Fruit fly (Drosophila melanogaster): ENCODE data around the gene CG11498.

The CG11498 gene

DNA sequence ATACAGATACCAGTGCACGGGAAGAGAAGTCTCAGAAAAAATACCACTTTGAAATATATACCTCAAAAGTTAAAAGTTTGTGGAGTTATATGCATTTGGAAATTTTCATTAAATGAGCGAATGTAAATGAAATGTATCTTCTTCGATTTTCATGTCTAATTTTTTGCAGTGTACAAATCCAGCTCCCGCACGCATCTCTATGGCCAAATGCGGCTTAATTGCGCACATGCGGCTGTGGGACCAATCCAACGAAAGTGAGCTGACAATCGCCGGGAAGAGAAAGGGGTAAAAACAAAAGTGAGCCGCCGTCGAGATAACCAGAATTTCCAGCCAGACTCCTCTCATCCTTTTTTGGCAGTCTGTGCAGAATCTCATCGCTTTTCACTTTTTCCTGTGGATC, 3.9 kb upstream of the CG11498 start (continued):
- TF ChIP-seq al (GFP tag; IDR thresholded peaks at IDR 0.05) = no peak
- TF ChIP-seq Dref (GFP tag; IDR thresholded peaks at IDR 0.05) = no peak
- no peak for TF ChIP-seq CG4854 (GFP tag; optimal IDR thresholded peaks at IDR 0.05)
- peak; percentile 48; the same call in 1 of the 2 replicates for TF ChIP-seq ara (GFP tag; IDR thresholded peaks at IDR 0.05)
- TF ChIP-seq wek (GFP tag; optimal IDR thresholded peaks at IDR 0.05) = no peak
- TF ChIP-seq Mes4 (GFP tag; optimal IDR thresholded peaks at IDR 0.05) = no peak
- no peak for TF ChIP-seq Hmr (GFP tag; optimal IDR thresholded peaks at IDR 0.05)
- TF ChIP-seq zen (tag; optimal IDR thresholded peaks at IDR 0.05) = no peak
- TF ChIP-seq Max (GFP tag; optimal IDR thresholded peaks at IDR 0.05) = no peak
- TF ChIP-seq Sry-β (GFP tag; optimal IDR thresholded peaks at IDR 0.05) = no peak
- TF ChIP-seq ato (GFP tag; IDR thresholded peaks at IDR 0.05; ENCODE audit: partially characterized antibody) = no peak
- TF ChIP-seq Awh (GFP tag; IDR thresholded peaks at IDR 0.05) = peak; percentile 34; the same call in 1 of the 2 replicates
- TF ChIP-seq slp2 (GFP tag; optimal IDR thresholded peaks at IDR 0.05) = peak; percentile 17
- peak; percentile 4 for TF ChIP-seq CG13424 (tag; optimal IDR thresholded peaks at IDR 0.05)
- TF ChIP-seq CG1832 (GFP tag; optimal IDR thresholded peaks at IDR 0.05) = no peak
- no peak for TF ChIP-seq Meics (GFP tag; optimal IDR thresholded peaks at IDR 0.05)
- peak; percentile 29 for TF ChIP-seq lab (GFP tag; optimal IDR thresholded peaks at IDR 0.05)
- peak; percentile 35 for TF ChIP-seq az2 (GFP tag; optimal IDR thresholded peaks at IDR 0.05)
- TF ChIP-seq CG15479 (GFP tag; optimal IDR thresholded peaks at IDR 0.05) = no peak
- TF ChIP-seq vfl (GFP tag; optimal IDR thresholded peaks at IDR 0.05) = no peak
- TF ChIP-seq Ravus (GFP tag; IDR thresholded peaks at IDR 0.05) = no peak
- TF ChIP-seq Nf-YC (tag; optimal IDR thresholded peaks at IDR 0.05) = no peak
- no peak for TF ChIP-seq TFAM (GFP tag; optimal IDR thresholded peaks at IDR 0.05)
- TF ChIP-seq CG17912 (GFP tag; optimal IDR thresholded peaks at IDR 0.05) = no peak
- TF ChIP-seq CG5245 (GFP tag; optimal IDR thresholded peaks at IDR 0.05) = no peak
- TF ChIP-seq unpg (GFP tag; optimal IDR thresholded peaks at IDR 0.05) = peak; percentile 38
- TF ChIP-seq CG10565 (GFP tag; optimal IDR thresholded peaks at IDR 0.05) = no peak
- peak; percentile 61; the same call in 2 of the 3 replicates for TF ChIP-seq dysf (GFP tag; IDR thresholded peaks at IDR 0.05)
- TF ChIP-seq ro (GFP tag; IDR thresholded peaks at IDR 0.05) = no peak
- no peak for TF ChIP-seq ash1 (GFP tag; optimal IDR thresholded peaks at IDR 0.05)
- TF ChIP-seq CG15269 (tag; optimal IDR thresholded peaks at IDR 0.05) = no peak
- no peak for TF ChIP-seq dm (GFP tag; optimal IDR thresholded peaks at IDR 0.05)
- TF ChIP-seq Doc2 (GFP tag; IDR thresholded peaks at IDR 0.05) = no peak
- TF ChIP-seq CG2129 (GFP tag; IDR thresholded peaks at IDR 0.05; ENCODE audit: partially characterized antibody) = no peak
- no peak for TF ChIP-seq YL-1 (GFP tag; optimal IDR thresholded peaks at IDR 0.05)
- no peak for TF ChIP-seq scrt (GFP tag; optimal IDR thresholded peaks at IDR 0.05)
- TF ChIP-seq onecut (GFP tag; IDR thresholded peaks at IDR 0.05) = no peak
- peak; percentile 3 for TF ChIP-seq gsb-n (tag; optimal IDR thresholded peaks at IDR 0.05)
- no peak for TF ChIP-seq tap (tag; optimal IDR thresholded peaks at IDR 0.05)
- no peak for TF ChIP-seq CG30020 (tag; optimal IDR thresholded peaks at IDR 0.05)
- TF ChIP-seq CG14667 (GFP tag; IDR thresholded peaks at IDR 0.05) = no peak
- TF ChIP-seq Nf-YA (GFP tag; IDR thresholded peaks at IDR 0.05) = 0 out of 2 replicates have a peak, but pooled peaks have one; percentile 10
- no peak for TF ChIP-seq corto (GFP tag; optimal IDR thresholded peaks at IDR 0.05)
- no peak for TF ChIP-seq CG9876 (GFP tag; optimal IDR thresholded peaks at IDR 0.05)
- no peak for TF ChIP-seq Lhr (GFP tag; optimal IDR thresholded peaks at IDR 0.05)
- TF ChIP-seq Rfx (GFP tag; IDR thresholded peaks at IDR 0.05) = no peak
- TF ChIP-seq CG42726 (GFP tag; IDR thresholded peaks at IDR 0.05; ENCODE audit: partially characterized antibody) = no peak
- no peak for TF ChIP-seq run (tag; optimal IDR thresholded peaks at IDR 0.05)
- no peak for TF ChIP-seq kay (GFP tag; optimal IDR thresholded peaks at IDR 0.05)
- TF ChIP-seq slbo (GFP tag; IDR thresholded peaks at IDR 0.05) = 0 out of 2 replicates have a peak, but pooled peaks have one; percentile 9
- TF ChIP-seq CG7928 (GFP tag; optimal IDR thresholded peaks at IDR 0.05) = no peak
